Fruit fly (Drosophila melanogaster): Measurements from ENCODE around the gene ninaC.

The ninaC gene

DNA sequence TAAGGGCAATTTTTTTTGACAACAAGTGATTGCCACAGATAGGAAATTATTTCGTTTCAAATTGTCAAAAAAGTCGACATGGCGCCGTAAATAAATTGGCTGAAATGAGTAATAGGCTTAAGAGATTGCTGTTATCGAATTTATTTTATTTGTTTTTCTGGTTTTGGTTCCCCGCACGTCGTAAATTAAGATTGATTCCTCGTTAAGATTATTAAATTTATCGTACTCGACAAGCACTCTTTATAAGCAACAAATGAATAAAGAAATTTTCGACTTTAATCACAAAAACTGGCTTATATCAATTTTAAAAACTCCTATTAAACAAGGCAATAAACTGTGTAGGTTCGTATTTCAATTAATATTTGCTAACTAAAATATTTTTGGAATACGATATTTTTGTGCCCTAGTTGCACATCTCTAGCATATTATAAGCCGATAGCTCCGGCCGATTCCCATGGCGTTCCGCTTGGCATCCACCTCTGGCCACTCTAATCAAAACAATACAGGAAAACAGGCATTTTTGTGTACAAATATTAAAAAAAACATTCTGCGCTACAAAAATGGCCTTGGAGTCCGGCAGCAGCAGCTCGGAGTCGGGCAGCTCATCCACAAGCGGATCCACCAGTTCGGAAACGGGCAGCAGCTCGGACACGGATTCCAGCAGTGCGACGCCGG, 34.6 kb downstream of the ninaC start, which contains the start of gene chm:
TSS of gene chm (plus strand) at position 471 of the 675 bp plus-strand sequence.
- TF ChIP-seq D1 (tag; optimal IDR thresholded peaks at IDR 0.05) (peak; percentile 15), rn (GFP tag; IDR thresholded peaks at IDR 0.05) (no peak)

DNA sequence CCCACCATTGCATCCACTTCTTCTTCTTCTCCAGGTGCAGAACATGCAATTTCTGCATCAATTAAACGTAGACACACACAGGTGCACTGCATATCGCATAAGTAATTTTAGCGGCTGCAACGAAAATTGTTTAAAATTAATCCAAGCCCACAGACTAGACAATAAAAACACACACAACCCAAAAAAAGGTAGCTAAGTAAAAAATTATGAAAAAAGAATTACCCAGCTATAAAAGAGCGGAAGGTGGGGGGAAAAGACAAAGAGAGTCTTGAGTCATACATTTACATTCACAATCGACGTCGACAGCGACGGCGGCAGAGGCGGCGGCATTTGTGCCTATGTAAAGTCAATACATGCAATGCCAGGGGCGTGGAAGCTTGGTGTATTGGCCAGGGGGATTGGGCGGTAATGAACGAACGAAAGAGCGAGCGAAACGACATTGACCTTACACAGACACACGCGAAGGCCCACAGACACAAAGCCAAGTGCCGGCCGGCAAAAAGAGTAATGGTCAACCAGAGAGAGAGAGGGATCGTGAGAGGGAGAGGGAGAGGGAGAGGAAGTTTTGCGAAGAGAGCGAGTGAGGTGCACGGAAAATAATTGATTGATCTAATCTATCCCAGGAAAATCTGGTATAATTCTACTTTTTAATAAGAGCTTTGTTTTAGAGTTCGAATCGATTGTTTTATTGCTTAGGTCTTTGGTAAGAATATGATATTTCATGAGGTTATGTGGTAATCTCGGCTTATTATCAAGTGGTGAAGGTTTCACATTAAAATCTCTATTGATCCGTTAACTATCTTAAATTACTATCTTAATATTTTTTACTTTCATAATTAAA, 40.9 kb downstream of the ninaC start:
- TF ChIP-seq Ets98B (GFP tag; IDR thresholded peaks at IDR 0.05), result peak; percentile 55
- TF ChIP-seq CG8159 (tag; optimal IDR thresholded peaks at IDR 0.05), result peak; percentile 85
- peak; percentile 77 for TF ChIP-seq Snoo (tag; optimal IDR thresholded peaks at IDR 0.05)
- no peak for TF ChIP-seq CG13204 (GFP tag; optimal IDR thresholded peaks at IDR 0.05)
- TF ChIP-seq gl (tag; optimal IDR thresholded peaks at IDR 0.05), result no peak
- peak; percentile 75 for TF ChIP-seq CG8301 (tag; optimal IDR thresholded peaks at IDR 0.05)
- peak; percentile 83 for TF ChIP-seq CG9948 (tag; optimal IDR thresholded peaks at IDR 0.05)
- no peak for TF ChIP-seq CG32121 (GFP tag; IDR thresholded peaks at IDR 0.05)
- TF ChIP-seq Pif1A (GFP tag; optimal IDR thresholded peaks at IDR 0.05), result peak; percentile 51
- peak; percentile 99 for TF ChIP-seq EcR (GFP tag; optimal IDR thresholded peaks at IDR 0.05)
- peak; percentile 80 for TF ChIP-seq CG34367 (tag; optimal IDR thresholded peaks at IDR 0.05)
- TF ChIP-seq D1 (tag; optimal IDR thresholded peaks at IDR 0.05), result peak; percentile 5
- peak; percentile 87 for TF ChIP-seq CG14655 (GFP tag; optimal IDR thresholded peaks at IDR 0.05)
- TF ChIP-seq fd96Ca (GFP tag; IDR thresholded peaks at IDR 0.05), result no peak; the same call in 2 of the 3 replicates
- TF ChIP-seq CG17806 (tag; optimal IDR thresholded peaks at IDR 0.05), result peak; percentile 75
- peak; percentile 28 for TF ChIP-seq CG12605 (GFP tag; IDR thresholded peaks at IDR 0.05)
- no peak for TF ChIP-seq CG10348 (GFP tag; IDR thresholded peaks at IDR 0.05)
- TF ChIP-seq CG4496 (GFP tag; IDR thresholded peaks at IDR 0.05), result no peak
- TF ChIP-seq rn (GFP tag; IDR thresholded peaks at IDR 0.05), result no peak
- TF ChIP-seq Pif1B (GFP tag; optimal IDR thresholded peaks at IDR 0.05), result peak; percentile 69
- TF ChIP-seq CG15710 (tag; optimal IDR thresholded peaks at IDR 0.05), result peak; percentile 83

DNA sequence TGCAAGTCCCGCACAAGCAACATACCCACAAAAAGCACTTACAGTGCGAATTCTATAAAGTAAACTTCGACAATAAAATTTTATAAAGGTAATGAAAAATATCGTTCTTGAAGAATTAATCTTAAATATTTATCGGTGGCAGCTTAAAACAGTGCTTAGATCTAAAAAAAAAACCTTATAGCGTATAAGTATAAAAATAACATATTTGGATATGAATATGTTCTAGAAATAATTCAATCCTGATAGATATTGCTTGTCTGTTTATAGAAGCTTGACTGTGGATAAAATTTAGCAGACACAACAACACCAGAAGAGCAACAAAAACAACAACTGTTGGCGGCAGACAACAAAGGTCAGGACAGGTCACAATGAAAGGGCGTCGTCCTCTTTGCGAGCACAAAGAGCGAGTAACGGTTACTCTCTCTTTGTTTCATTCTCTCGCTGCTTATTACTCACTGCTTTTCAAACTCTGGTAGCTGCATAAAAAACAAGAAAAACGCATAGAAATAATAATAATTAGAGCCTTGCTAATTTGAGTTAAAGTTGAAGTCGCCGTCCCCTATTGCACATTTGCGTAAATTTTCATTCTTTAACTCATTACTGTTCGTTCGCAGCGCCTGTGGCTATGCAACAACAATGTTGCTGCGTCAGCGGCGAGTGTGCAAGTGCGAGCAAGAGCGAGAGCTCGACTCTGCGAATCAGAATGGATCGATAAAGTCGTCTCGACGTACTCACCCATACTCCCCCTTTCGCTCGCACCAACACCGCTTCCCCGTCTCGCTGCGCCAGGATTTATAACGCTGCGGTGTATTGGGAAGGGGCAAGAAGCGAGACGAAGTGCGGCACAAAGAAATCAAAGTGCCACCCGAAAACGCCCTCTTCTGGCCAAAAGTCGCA, 42.2 kb downstream of the ninaC start:
- TF ChIP-seq CG10348 (GFP tag; IDR thresholded peaks at IDR 0.05) (no peak), CG34367 (tag; optimal IDR thresholded peaks at IDR 0.05) (peak; percentile 59), CG17806 (tag; optimal IDR thresholded peaks at IDR 0.05) (peak; percentile 65), EcR (GFP tag; optimal IDR thresholded peaks at IDR 0.05) (peak; percentile 97), Pif1A (GFP tag; optimal IDR thresholded peaks at IDR 0.05) (peak; percentile 55), CG8159 (tag; optimal IDR thresholded peaks at IDR 0.05) (peak; percentile 82), rn (GFP tag; IDR thresholded peaks at IDR 0.05) (no peak), gl (tag; optimal IDR thresholded peaks at IDR 0.05) (no peak), Pif1B (GFP tag; optimal IDR thresholded peaks at IDR 0.05) (peak; percentile 39), fd96Ca (GFP tag; IDR thresholded peaks at IDR 0.05) (no peak; the same call in 2 of the 3 replicates), CG8301 (tag; optimal IDR thresholded peaks at IDR 0.05) (peak; percentile 45), D1 (tag; optimal IDR thresholded peaks at IDR 0.05) (no peak), CG15710 (tag; optimal IDR thresholded peaks at IDR 0.05) (peak; percentile 81), CG14655 (GFP tag; optimal IDR thresholded peaks at IDR 0.05) (peak; percentile 58), CG13204 (GFP tag; optimal IDR thresholded peaks at IDR 0.05) (peak; percentile 23), CG4496 (GFP tag; IDR thresholded peaks at IDR 0.05) (no peak), Snoo (tag; optimal IDR thresholded peaks at IDR 0.05) (peak; percentile 57), Ets98B (GFP tag; IDR thresholded peaks at IDR 0.05) (no peak), CG9948 (tag; optimal IDR thresholded peaks at IDR 0.05) (peak; percentile 74), CG12605 (GFP tag; IDR thresholded peaks at IDR 0.05) (peak; percentile 38; the same call in 1 of the 2 replicates), CG32121 (GFP tag; IDR thresholded peaks at IDR 0.05) (peak; percentile 28; the same call in 1 of the 2 replicates)

DNA sequence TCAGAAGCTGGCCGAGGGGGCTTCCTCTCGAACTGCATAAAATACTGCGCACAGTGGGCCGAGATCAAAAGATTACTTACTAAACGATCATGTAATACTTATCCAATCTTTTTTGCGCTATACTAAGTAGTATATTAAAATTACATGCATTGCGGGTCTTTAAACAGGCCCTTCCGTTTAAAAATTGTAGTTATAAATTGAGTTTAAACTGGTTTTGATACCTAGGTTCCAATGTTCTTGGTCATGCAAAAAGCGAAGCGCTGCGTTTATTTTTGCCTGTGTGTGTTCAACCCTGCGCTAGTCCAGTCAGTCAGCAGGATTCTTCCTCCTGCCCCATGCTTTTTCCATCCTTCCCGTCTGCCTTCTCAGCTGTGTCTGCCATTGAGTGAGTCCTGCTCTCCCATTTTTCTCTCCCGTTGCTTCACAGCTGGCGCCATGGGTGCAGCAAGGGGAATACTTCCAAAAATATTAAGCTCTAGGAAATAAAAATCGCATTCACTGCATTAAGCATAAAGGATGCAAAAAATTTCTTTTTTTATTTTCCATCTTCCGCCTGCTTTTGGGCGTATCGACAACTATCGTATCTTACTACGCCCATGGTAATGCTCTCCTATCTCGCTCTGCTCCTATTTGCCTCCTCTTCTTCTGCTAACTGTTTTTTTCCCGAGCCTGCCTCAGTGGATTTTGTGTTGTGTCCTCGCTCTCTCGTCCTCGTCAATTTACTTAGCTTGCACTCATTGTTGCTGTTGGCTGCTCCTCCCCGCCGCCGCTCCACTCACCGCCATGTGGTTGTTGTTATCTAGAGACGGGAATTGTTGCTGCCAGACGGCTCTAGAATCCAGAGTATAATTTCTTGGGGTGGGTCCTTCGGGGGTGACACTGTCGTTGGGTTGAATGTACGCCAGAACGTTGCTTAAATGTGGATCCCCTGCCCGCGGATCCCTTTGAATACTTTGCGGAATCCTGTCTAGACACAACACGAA, 43.1 kb downstream of the ninaC start:
- peak; percentile 77 for TF ChIP-seq CG13204 (GFP tag; optimal IDR thresholded peaks at IDR 0.05)
- peak; percentile 86 for TF ChIP-seq Pif1A (GFP tag; optimal IDR thresholded peaks at IDR 0.05)
- peak; percentile 74 for TF ChIP-seq Pif1B (GFP tag; optimal IDR thresholded peaks at IDR 0.05)
- TF ChIP-seq gl (tag; optimal IDR thresholded peaks at IDR 0.05), result peak; percentile 63
- TF ChIP-seq CG17806 (tag; optimal IDR thresholded peaks at IDR 0.05), result peak; percentile 84
- TF ChIP-seq CG10348 (GFP tag; IDR thresholded peaks at IDR 0.05), result no peak
- peak; percentile 92 for TF ChIP-seq CG8159 (tag; optimal IDR thresholded peaks at IDR 0.05)
- TF ChIP-seq CG9948 (tag; optimal IDR thresholded peaks at IDR 0.05), result peak; percentile 78
- peak; percentile 64 for TF ChIP-seq CG32121 (GFP tag; IDR thresholded peaks at IDR 0.05)
- TF ChIP-seq rn (GFP tag; IDR thresholded peaks at IDR 0.05), result peak; percentile 76
- TF ChIP-seq Ets98B (GFP tag; IDR thresholded peaks at IDR 0.05), result peak; percentile 64
- peak; percentile 57 for TF ChIP-seq CG12605 (GFP tag; IDR thresholded peaks at IDR 0.05)
- TF ChIP-seq Snoo (tag; optimal IDR thresholded peaks at IDR 0.05), result peak; percentile 68
- peak; percentile 88 for TF ChIP-seq fd96Ca (GFP tag; IDR thresholded peaks at IDR 0.05)
- peak; percentile 76 for TF ChIP-seq CG34367 (tag; optimal IDR thresholded peaks at IDR 0.05)
- TF ChIP-seq CG14655 (GFP tag; optimal IDR thresholded peaks at IDR 0.05), result peak; percentile 81
- TF ChIP-seq D1 (tag; optimal IDR thresholded peaks at IDR 0.05), result peak; percentile 38
- peak; percentile 96 for TF ChIP-seq CG15710 (tag; optimal IDR thresholded peaks at IDR 0.05)
- TF ChIP-seq CG8301 (tag; optimal IDR thresholded peaks at IDR 0.05), result peak; percentile 68
- no peak; the same call in 2 of the 3 replicates for TF ChIP-seq CG4496 (GFP tag; IDR thresholded peaks at IDR 0.05)
- TF ChIP-seq EcR (GFP tag; optimal IDR thresholded peaks at IDR 0.05), result peak; percentile 90
